Worm (Caenorhabditis elegans): Measurements from ENCODE around the gene cyl-1.

DNA sequence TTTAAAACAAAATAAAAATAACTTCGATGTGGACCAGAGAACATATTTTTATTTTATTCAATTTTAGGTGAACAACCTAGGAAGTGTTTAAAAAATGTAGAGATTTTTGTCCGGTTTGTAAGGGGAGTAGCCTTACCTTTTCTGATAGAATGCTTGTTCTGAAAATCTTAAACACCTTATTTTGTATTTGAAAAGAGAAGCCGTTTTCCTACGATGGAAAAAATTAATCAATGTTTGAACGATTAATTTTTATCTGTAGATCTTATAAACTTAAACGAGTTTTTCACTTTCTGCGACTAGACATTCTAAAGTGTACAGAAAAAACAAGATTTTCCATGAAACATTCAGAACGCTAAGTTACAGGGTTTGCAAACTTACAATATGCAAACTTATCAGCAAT lies 51.2 kb downstream of the cyl-1 start, which contains the start of gene F58H1.6:
- TF ChIP-seq ama-1 (optimal IDR thresholded peaks at IDR 0.05) (no peak), ama-1 (GFP tag; optimal IDR thresholded peaks at IDR 0.05) (no peak), efl-1 (GFP tag; optimal IDR thresholded peaks at IDR 0.05) (no peak), hmg-20 (GFP tag; IDR thresholded peaks at IDR 0.05) (no peak)

Measured in whole organism, young adult.